Worm (Caenorhabditis elegans) whole organism, L4/young adult: ENCODE data around the gene cyb-1.

Experiments used
- W03F9.2 ChIP-seq: fragments of 150-350 bp; optimal IDR thresholded peaks from 2 replicates; lab custom pipeline; 2014; ENCODE audit warnings: missing biosample characterization, missing genetic modification characterization
- dao-5 ChIP-seq: sonication (generic microtip); optimal IDR thresholded peaks from 2 replicates; lab custom pipeline; 2016; ENCODE audit warnings: missing genotype, missing genetic modification characterization, moderate library complexity, missing compliant biosample characterization
- him-1 ChIP-seq: sonication (generic microtip); optimal IDR thresholded peaks from 2 replicates; lab custom pipeline; 2016; ENCODE audit warnings: missing genotype, missing genetic modification reagents, missing genetic modification characterization, missing compliant biosample characterization

- TF ChIP-seq him-1 (tag; lab: Kevin White, UChicago) (no peak), W03F9.2 (tag; lab: Kevin White, UChicago) (no peak), dao-5 (tag; lab: Kevin White, UChicago) (no peak)
Observed at ce11 chrIV:10744475-10744874, 9.5 kb downstream of the cyb-1 start, which contains the start of gene T25B9.3.
